Worm (Caenorhabditis elegans): ENCODE results near the gene K04A8.1.

The K04A8.1 gene

DNA sequence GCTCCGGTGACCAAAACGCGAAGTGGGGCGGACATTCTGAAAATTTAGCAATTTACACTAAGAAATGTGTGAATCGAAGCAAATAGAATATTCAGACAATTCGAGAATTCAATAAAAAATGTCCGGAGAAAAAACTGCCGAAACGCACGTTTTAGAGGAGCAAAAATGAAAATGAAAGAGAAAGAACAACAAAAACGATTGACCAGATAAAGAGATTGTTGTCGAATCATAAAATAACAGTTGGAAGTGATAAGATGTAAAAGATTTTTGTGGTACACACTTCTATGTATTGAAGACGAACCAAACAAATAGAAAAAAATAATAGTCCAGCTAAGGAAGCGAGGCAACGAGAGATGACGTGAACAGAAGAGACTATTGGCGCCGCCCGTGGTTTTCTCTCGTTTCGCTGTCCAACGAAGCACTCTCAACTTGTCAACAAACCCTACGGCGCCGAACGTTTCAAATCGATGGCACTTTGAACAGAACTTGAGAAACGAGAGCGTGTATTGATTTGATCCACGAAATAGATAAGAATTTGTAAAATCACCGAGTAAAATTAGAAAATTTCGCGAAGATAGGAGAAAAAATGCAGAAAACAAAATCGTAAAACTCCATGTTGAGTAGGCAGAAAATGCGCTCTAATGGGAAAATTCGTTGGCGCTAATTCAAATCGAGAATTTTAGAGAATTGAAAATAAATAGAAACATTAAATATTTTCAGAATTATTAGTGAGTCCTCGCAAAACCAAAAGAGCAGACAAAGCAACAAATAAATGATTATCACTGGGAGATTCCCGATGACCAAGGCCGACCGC is 49.4 kb upstream of the K04A8.1 start, which contains the start of gene mdh-1 (continued):
- no peak for TF ChIP-seq xnd-1 (tag; optimal IDR thresholded peaks at IDR 0.05)
- TF ChIP-seq attf-3 (GFP tag; conservative IDR thresholded peaks at IDR 0.05) = no peak
- TF ChIP-seq nhr-80 (tag; optimal IDR thresholded peaks at IDR 0.05) = peak; percentile 60

DNA sequence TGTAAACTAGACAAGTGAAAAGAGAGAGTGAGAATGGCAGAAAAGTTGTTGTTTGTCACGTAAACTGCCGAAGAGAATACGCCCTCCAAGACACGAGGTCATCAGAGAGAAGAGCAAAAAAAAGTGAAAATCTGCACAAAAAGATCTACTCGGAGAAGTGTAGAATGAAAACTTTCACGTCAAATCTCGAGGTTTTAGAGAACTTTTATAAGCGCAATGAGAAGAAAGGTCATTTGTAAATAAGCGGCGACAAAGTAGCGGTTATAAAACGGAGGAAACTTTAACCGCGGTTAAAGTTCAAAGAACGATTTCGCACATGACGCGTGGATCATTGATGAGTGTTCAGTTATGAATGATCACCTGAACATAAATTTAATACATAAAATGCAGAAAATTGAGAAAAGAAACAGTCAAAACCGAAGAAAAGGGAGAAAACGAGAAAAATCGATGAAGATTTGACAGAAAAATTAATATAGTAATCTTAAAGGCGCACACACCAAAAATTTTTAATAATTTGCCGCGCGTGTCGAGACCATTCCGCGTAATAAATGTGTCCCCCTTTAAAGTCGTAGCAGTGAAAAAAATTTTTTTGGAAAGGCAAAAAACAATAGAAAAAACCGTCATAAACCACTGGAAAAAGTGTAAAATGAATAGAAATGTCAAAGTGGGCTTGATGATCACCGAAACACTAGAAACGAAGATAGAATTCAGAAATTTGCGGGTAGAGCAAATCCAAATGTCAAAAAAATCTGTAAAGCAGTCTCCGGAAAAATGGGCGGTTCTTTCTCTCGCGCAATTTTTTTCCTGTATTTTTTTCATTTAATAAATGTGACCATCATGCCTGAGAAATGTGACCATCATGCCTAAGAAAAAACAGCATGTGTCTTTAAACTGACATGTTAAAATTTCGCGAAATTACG is 48.6 kb upstream of the K04A8.1 start:
- TF ChIP-seq C17E4.6 (GFP tag; IDR thresholded peaks at IDR 0.05) (no peak), madf-8 (GFP tag; conservative IDR thresholded peaks at IDR 0.05) (peak; percentile 46), F33H1.4 (GFP tag; IDR thresholded peaks at IDR 0.05) (peak; percentile 75), ztf-26 (tag; optimal IDR thresholded peaks at IDR 0.05) (peak; percentile 1), aptf-2 (GFP tag; conservative IDR thresholded peaks at IDR 0.05) (no peak), xnd-1 (tag; optimal IDR thresholded peaks at IDR 0.05) (peak; percentile 54), madf-6 (GFP tag; IDR thresholded peaks at IDR 0.05) (peak; percentile 67; the same call in 1 of the 2 replicates), let-526 (GFP tag; IDR thresholded peaks at IDR 0.05) (no peak), sptf-2 (GFP tag; optimal IDR thresholded peaks at IDR 0.05) (no peak), lin-35 (GFP tag; optimal IDR thresholded peaks at IDR 0.05) (no peak), efl-1 (GFP tag; optimal IDR thresholded peaks at IDR 0.05) (peak; percentile 63), D2030.7 (GFP tag; IDR thresholded peaks at IDR 0.05) (0 out of 2 replicates have a peak, but pooled peaks have one; percentile 23), somi-1 (GFP tag; optimal IDR thresholded peaks at IDR 0.05) (peak; percentile 3), pha-4 (tag; optimal IDR thresholded peaks at IDR 0.05) (peak; percentile 42), ceh-91 (GFP tag; IDR thresholded peaks at IDR 0.05) (0 out of 2 replicates have a peak, but pooled peaks have one; percentile 15), K11D2.4 (GFP tag; IDR thresholded peaks at IDR 0.05) (peak; percentile 35; the same call in 1 of the 2 replicates), lin-40 (tag; optimal IDR thresholded peaks at IDR 0.05) (peak; percentile 29), F22D6.2 (tag; optimal IDR thresholded peaks at IDR 0.05) (peak; percentile 1), him-1 (tag; optimal IDR thresholded peaks at IDR 0.05) (peak; percentile 36), lsl-1 (GFP tag; optimal IDR thresholded peaks at IDR 0.05) (peak; percentile 76)

DNA sequence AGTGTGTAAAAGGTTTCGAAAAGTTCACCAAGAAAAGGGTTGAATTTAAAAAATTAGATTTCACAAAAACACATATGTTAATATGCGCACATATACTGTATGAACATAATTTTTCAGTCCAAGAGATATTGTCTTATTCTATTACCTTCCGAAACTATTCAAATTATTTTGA is 48.0 kb upstream of the K04A8.1 start, which contains the start of gene F46E10.3:
Gene F46E10.3 (plus strand): TSS at position 73 of the 172 bp plus-strand sequence.
- no peak for TF ChIP-seq ets-4 (GFP tag; optimal IDR thresholded peaks at IDR 0.05)
- TF ChIP-seq T26A5.8 (tag; optimal IDR thresholded peaks at IDR 0.05) = no peak
- TF ChIP-seq ztf-6 (GFP tag; IDR thresholded peaks at IDR 0.05) = no peak
- TF ChIP-seq sptf-2 (GFP tag; optimal IDR thresholded peaks at IDR 0.05) = no peak
- TF ChIP-seq let-526 (GFP tag; IDR thresholded peaks at IDR 0.05) = no peak
- TF ChIP-seq snpc-4 (GFP tag; optimal IDR thresholded peaks at IDR 0.05) = no peak
- TF ChIP-seq snpc-4 (tag; optimal IDR thresholded peaks at IDR 0.05) = no peak
- TF ChIP-seq cebp-2 (GFP tag; IDR thresholded peaks at IDR 0.05) = no peak
- TF ChIP-seq lsy-27 (tag; optimal IDR thresholded peaks at IDR 0.05; ENCODE audit: borderline replicate concordance, insufficient read depth) = no peak
- no peak for TF ChIP-seq nhr-179 (tag; optimal IDR thresholded peaks at IDR 0.05)
- TF ChIP-seq zfh-2 (GFP tag; conservative IDR thresholded peaks at IDR 0.05) = no peak
- TF ChIP-seq tbp1 (GFP tag; optimal IDR thresholded peaks at IDR 0.05) = no peak
- no peak for TF ChIP-seq F52B5.7 (tag; optimal IDR thresholded peaks at IDR 0.05)
- no peak for TF ChIP-seq aptf-2 (GFP tag; conservative IDR thresholded peaks at IDR 0.05)
- no peak for TF ChIP-seq somi-1 (GFP tag; optimal IDR thresholded peaks at IDR 0.05)
- TF ChIP-seq ceh-40 (GFP tag; IDR thresholded peaks at IDR 0.05) = no peak
- no peak for TF ChIP-seq lag-1 (GFP tag; IDR thresholded peaks at IDR 0.05)
- no peak for TF ChIP-seq aptf-3 (GFP tag; IDR thresholded peaks at IDR 0.05)
- no peak for TF ChIP-seq nhr-80 (tag; optimal IDR thresholded peaks at IDR 0.05)
- TF ChIP-seq ztf-3 (GFP tag; optimal IDR thresholded peaks at IDR 0.05) = no peak
